Worm (Caenorhabditis elegans) whole organism, L4 larva: Measurements from ENCODE around the gene nlp-76.

Experiments used
- D1046.2 ChIP-seq: fragments of 200-800 bp; sonication (Bioruptor generic); IDR thresholded peaks from 2 replicates; pipeline ENCODE4 v1.3.6; 2022; ENCODE audit warnings: missing genetic modification characterization, missing compliant biosample characterization
- F10B5.3 ChIP-seq: sonication (generic microtip); optimal IDR thresholded peaks from 2 replicates; lab custom pipeline; 2016; ENCODE audit warnings: mild to moderate bottlenecking, missing genetic modification characterization, missing compliant biosample characterization
- F37D6.2 ChIP-seq: sonication (generic microtip); optimal IDR thresholded peaks from 2 replicates; lab custom pipeline; 2016; ENCODE audit warnings: mild to moderate bottlenecking, missing genetic modification characterization, missing compliant biosample characterization
- F49E8.2 ChIP-seq: sonication (generic microtip); optimal IDR thresholded peaks from 2 replicates; lab custom pipeline; 2016; ENCODE audit warnings: missing compliant biosample characterization, mild to moderate bottlenecking, missing genetic modification characterization, borderline replicate concordance
- R02D3.7 ChIP-seq: fragments of 150-350 bp; sonication (generic microtip); optimal IDR thresholded peaks from 3 replicates; lab custom pipeline; 2014; ENCODE audit warnings: missing biosample characterization, missing genetic modification characterization
- T20F7.1 ChIP-seq: fragments of 200-800 bp; sonication (Bioruptor generic); optimal IDR thresholded peaks from 2 replicates; lab custom pipeline; 2018; ENCODE audit warnings: mild to moderate bottlenecking, missing genetic modification characterization, missing compliant biosample characterization
- Y5F2A.4 ChIP-seq: fragments of 200-800 bp; sonication (Bioruptor generic); optimal IDR thresholded peaks from 2 replicates; lab custom pipeline; 2018; ENCODE audit warnings: mild to moderate bottlenecking, missing genetic modification characterization, missing compliant biosample characterization
- ZK546.5 ChIP-seq, 2 experiments: sonication (generic microtip); optimal IDR thresholded peaks; 2 replicates each; lab custom pipeline; 2017; ENCODE audit warnings: missing biosample characterization in 2 of 2, missing genetic modification characterization in 2 of 2
- aly-2 ChIP-seq: sonication (generic microtip); optimal IDR thresholded peaks from 2 replicates; lab custom pipeline; 2018; ENCODE audit warnings: missing biosample characterization, missing genetic modification characterization
- ama-1 ChIP-seq: fragments of 150-350 bp; optimal IDR thresholded peaks from 2 replicates; lab custom pipeline; 2014; ENCODE audit warnings: inconsistent platforms, mixed read lengths
- ceh-20 ChIP-seq: fragments of 200-800 bp; sonication (Bioruptor generic); IDR thresholded peaks from 2 replicates; pipeline ENCODE4 v1.3.6; 2022; ENCODE audit warnings: missing genetic modification reagents, missing genetic modification characterization, missing compliant biosample characterization
- ceh-28 ChIP-seq: fragments of 150-350 bp; optimal IDR thresholded peaks from 2 replicates; lab custom pipeline; 2014; ENCODE audit warnings: missing biosample characterization, missing genetic modification reagents, missing genetic modification characterization
- ceh-32 ChIP-seq: sonication (generic microtip); optimal IDR thresholded peaks from 2 replicates; lab custom pipeline; 2016; ENCODE audit warnings: mild to moderate bottlenecking, missing genetic modification characterization, missing compliant biosample characterization; ENCODE audit not compliant: poor library complexity
- ces-1 ChIP-seq: fragments of 150-350 bp; sonication (generic microtip); optimal IDR thresholded peaks from 4 replicates; lab custom pipeline; 2014; ENCODE audit warnings: missing biosample characterization, missing genetic modification reagents, missing genetic modification characterization
- daf-8 ChIP-seq: fragments of 200-800 bp; sonication (Bioruptor generic); IDR thresholded peaks from 2 replicates; pipeline ENCODE4 v1.3.6; 2022; ENCODE audit warnings: missing genetic modification characterization, missing compliant biosample characterization
- dmd-6 ChIP-seq: fragments of 200-800 bp; sonication (Bioruptor generic); IDR thresholded peaks from 2 replicates; pipeline ENCODE4 v1.3.6; 2022; ENCODE audit warnings: missing genetic modification reagents, missing genetic modification characterization, missing compliant biosample characterization
- egl-43 ChIP-seq: fragments of 200-800 bp; sonication (Bioruptor generic); IDR thresholded peaks from 2 replicates; pipeline ENCODE4 v1.3.6; 2022; ENCODE audit warnings: missing genetic modification reagents, missing genetic modification characterization, missing compliant biosample characterization
- fkh-10 ChIP-seq: fragments of 150-350 bp; optimal IDR thresholded peaks from 2 replicates; lab custom pipeline; 2014; ENCODE audit warnings: missing biosample characterization, missing genetic modification reagents, missing genetic modification characterization
- gei-8 ChIP-seq: fragments of 200-800 bp; sonication (Bioruptor generic); optimal IDR thresholded peaks from 2 replicates; lab custom pipeline; 2018; ENCODE audit warnings: mild to moderate bottlenecking, missing genetic modification characterization, missing compliant biosample characterization
- hif-1 ChIP-seq, 2 experiments: sonication (generic microtip); optimal IDR thresholded peaks; 2 replicates each; lab custom pipeline; 2016 to 2017; ENCODE audit warnings: missing compliant biosample characterization in 2 of 2, missing genetic modification characterization in 2 of 2, missing genetic modification reagents in 2 of 2, missing genotype in 2 of 2, mild to moderate bottlenecking in 1 of 2
- hlh-11 ChIP-seq: fragments of 200-800 bp; sonication (Bioruptor generic); optimal IDR thresholded peaks from 2 replicates; lab custom pipeline; 2018; ENCODE audit warnings: mild to moderate bottlenecking, missing genetic modification characterization, missing compliant biosample characterization
- jun-1 ChIP-seq: fragments of 150-350 bp; optimal IDR thresholded peaks from 2 replicates; lab custom pipeline; 2014; ENCODE audit warnings: missing biosample characterization, missing genetic modification reagents, missing genetic modification characterization
- lim-7 ChIP-seq: fragments of 200-800 bp; sonication (Bioruptor generic); IDR thresholded peaks from 2 replicates; pipeline ENCODE4 v1.3.6; 2022; ENCODE audit warnings: missing genetic modification characterization, missing compliant biosample characterization
- lin-13 ChIP-seq: fragments of 150-350 bp; optimal IDR thresholded peaks from 2 replicates; lab custom pipeline; 2014; ENCODE audit warnings: missing biosample characterization, missing genetic modification reagents, missing genetic modification characterization
- lin-15B ChIP-seq: fragments of 150-350 bp; sonication (generic microtip); optimal IDR thresholded peaks from 3 replicates; lab custom pipeline; 2014; ENCODE audit warnings: missing biosample characterization, missing genetic modification characterization
- lin-29 ChIP-seq: fragments of 200-800 bp; sonication (Bioruptor generic); IDR thresholded peaks from 2 replicates; pipeline ENCODE4 v1.3.6; 2022; ENCODE audit warnings: missing genetic modification reagents, missing genetic modification characterization, missing compliant biosample characterization
- lin-38 ChIP-seq: fragments of 200-800 bp; sonication (Bioruptor generic); IDR thresholded peaks from 2 replicates; pipeline ENCODE4 v1.3.6; 2022; ENCODE audit warnings: missing genetic modification reagents, missing genetic modification characterization, missing compliant biosample characterization
- lir-3 ChIP-seq: sonication (generic microtip); optimal IDR thresholded peaks from 2 replicates; lab custom pipeline; 2016; ENCODE audit warnings: mild to moderate bottlenecking, missing genetic modification characterization, missing compliant biosample characterization
- madf-9 ChIP-seq: fragments of 200-800 bp; sonication (Bioruptor generic); conservative IDR thresholded peaks from 2 replicates; pipeline ENCODE4 v1.3.6; 2022; ENCODE audit warnings: missing genetic modification reagents, missing genetic modification characterization, missing compliant biosample characterization
- mdl-1 ChIP-seq, 2 experiments: fragments of 150-350 bp in 1 of 2; sonication (generic microtip) in 1 of 2; optimal IDR thresholded peaks; 2 replicates each; lab custom pipeline; 2014 to 2017; ENCODE audit warnings: missing biosample characterization in 2 of 2, missing genetic modification characterization in 2 of 2
- mxl-2 ChIP-seq: fragments of 200-800 bp; sonication (Bioruptor generic); conservative IDR thresholded peaks from 2 replicates; pipeline ENCODE4 v1.3.6; 2022; ENCODE audit warnings: missing genetic modification reagents, missing genetic modification characterization, missing compliant biosample characterization
- mxl-3 ChIP-seq: fragments of 200-800 bp; sonication (Bioruptor generic); optimal IDR thresholded peaks from 2 replicates; lab custom pipeline; 2018; ENCODE audit warnings: mild to moderate bottlenecking, missing genetic modification characterization, missing compliant biosample characterization
- nhr-10 ChIP-seq: fragments of 150-350 bp; optimal IDR thresholded peaks from 2 replicates; lab custom pipeline; 2014; ENCODE audit warnings: missing biosample characterization, missing genetic modification characterization
- nhr-102 ChIP-seq: sonication (generic microtip); optimal IDR thresholded peaks from 2 replicates; lab custom pipeline; 2016; ENCODE audit warnings: mild to moderate bottlenecking, missing genetic modification characterization, moderate library complexity, missing compliant biosample characterization
- nhr-11 ChIP-seq: fragments of 150-350 bp; optimal IDR thresholded peaks from 2 replicates; lab custom pipeline; 2014; ENCODE audit warnings: missing biosample characterization, missing genetic modification characterization
- nhr-25 ChIP-seq: sonication (generic microtip); optimal IDR thresholded peaks from 2 replicates; lab custom pipeline; 2017; ENCODE audit warnings: missing genetic modification characterization, mild to moderate bottlenecking, missing compliant biosample characterization, antibody characterized with exemption, moderate library complexity, borderline replicate concordance; ENCODE audit not compliant: insufficient read depth
- nhr-41 ChIP-seq: fragments of 200-800 bp; sonication (Bioruptor generic); IDR thresholded peaks from 2 replicates; pipeline ENCODE4 v1.3.6; 2022; ENCODE audit warnings: missing genetic modification reagents, missing genetic modification characterization, missing compliant biosample characterization
- nhr-48 ChIP-seq: sonication (generic microtip); optimal IDR thresholded peaks from 2 replicates; lab custom pipeline; 2016; ENCODE audit warnings: mild to moderate bottlenecking, missing genetic modification characterization, missing compliant biosample characterization
- nhr-6 ChIP-seq: fragments of 150-350 bp; optimal IDR thresholded peaks from 2 replicates; lab custom pipeline; 2014; ENCODE audit warnings: missing biosample characterization, missing genetic modification characterization
- nhr-76 ChIP-seq: fragments of 150-350 bp; optimal IDR thresholded peaks from 2 replicates; lab custom pipeline; 2014; ENCODE audit warnings: missing biosample characterization, missing genetic modification characterization
- pha-4 ChIP-seq, 2 experiments: fragments of 150-350 bp in 1 of 2; fragments of 200-800 bp in 1 of 2; sonication (Bioruptor generic) in 1 of 2; IDR thresholded peaks in 1 of 2; optimal IDR thresholded peaks in 1 of 2; 2 replicates each; pipeline versions ENCODE4 v1.3.6 to Lab custom; 2014 to 2022; ENCODE audit warnings: missing genetic modification characterization in 2 of 2, missing genetic modification reagents in 2 of 2, missing biosample characterization in 1 of 2, missing compliant biosample characterization in 1 of 2
- pqm-1 ChIP-seq: sonication (generic microtip); optimal IDR thresholded peaks from 2 replicates; lab custom pipeline; 2017; ENCODE audit warnings: missing biosample characterization, missing genetic modification characterization
- saeg-2 ChIP-seq: fragments of 200-800 bp; sonication (Bioruptor generic); IDR thresholded peaks from 2 replicates; pipeline ENCODE4 v1.3.6; 2022; ENCODE audit warnings: missing genetic modification reagents, missing genetic modification characterization, missing compliant biosample characterization
- sdz-12 ChIP-seq: fragments of 200-800 bp; sonication (Bioruptor generic); optimal IDR thresholded peaks from 2 replicates; lab custom pipeline; 2018; ENCODE audit warnings: mild to moderate bottlenecking, missing genetic modification characterization, missing compliant biosample characterization
- set-16 ChIP-seq: fragments of 200-800 bp; sonication (Bioruptor generic); IDR thresholded peaks from 2 replicates; pipeline ENCODE4 v1.3.6; 2022; ENCODE audit warnings: missing genetic modification reagents, missing genetic modification characterization, missing compliant biosample characterization
- skn-1 ChIP-seq: fragments of 150-350 bp; optimal IDR thresholded peaks from 2 replicates; lab custom pipeline; 2014; ENCODE audit warnings: missing biosample characterization, missing genetic modification characterization
- snpc-4 ChIP-seq: fragments of 150-350 bp; optimal IDR thresholded peaks from 2 replicates; lab custom pipeline; 2014; ENCODE audit warnings: missing biosample characterization, missing genetic modification characterization
- spr-3 ChIP-seq: fragments of 200-800 bp; sonication (Bioruptor generic); optimal IDR thresholded peaks from 2 replicates; lab custom pipeline; 2018; ENCODE audit warnings: mild to moderate bottlenecking, missing genetic modification characterization, missing compliant biosample characterization
- zag-1 ChIP-seq: fragments of 150-350 bp; optimal IDR thresholded peaks from 2 replicates; lab custom pipeline; 2014; ENCODE audit warnings: missing biosample characterization, missing genetic modification characterization
- zip-11 ChIP-seq: fragments of 200-800 bp; sonication (Bioruptor generic); IDR thresholded peaks from 2 replicates; pipeline ENCODE4 v1.3.6; 2022; ENCODE audit warnings: missing genetic modification characterization, missing compliant biosample characterization
- ztf-7 ChIP-seq: fragments of 150-350 bp; optimal IDR thresholded peaks from 2 replicates; lab custom pipeline; 2014; ENCODE audit warnings: missing biosample characterization, missing genetic modification characterization

nlp-76 gene

DNA sequence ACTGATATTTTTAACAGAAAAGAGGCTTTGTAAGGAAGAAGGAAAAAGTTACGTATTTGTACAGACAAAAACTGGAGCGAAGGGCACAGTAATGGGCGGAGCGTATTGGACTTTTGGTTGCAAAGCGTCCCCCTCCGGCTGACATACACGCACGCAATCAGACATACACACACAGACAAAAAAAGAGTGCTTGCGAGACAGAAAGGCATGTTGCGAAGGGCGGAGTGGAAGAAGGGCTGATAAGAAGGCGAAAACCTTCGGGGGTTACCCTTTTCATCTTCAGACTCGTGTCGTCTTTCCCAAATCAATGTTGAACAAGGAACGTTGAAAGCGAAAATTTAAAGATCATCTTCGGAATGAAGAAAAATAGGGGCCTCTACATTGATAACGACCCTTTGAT is 33.1 kb downstream of the nlp-76 start:
- TF ChIP-seq saeg-2 (GFP tag; lab: Robert Waterston, UW), result 0 out of 2 replicates have a peak, but pooled peaks have one; percentile 37
- no peak for TF ChIP-seq ztf-7 (tag; lab: Kevin White, UChicago)
- 0 out of 2 replicates have a peak, but pooled peaks have one; percentile 23 for TF ChIP-seq nhr-41 (GFP tag; lab: Robert Waterston, UW)
- TF ChIP-seq nhr-25 (tag; lab: Kevin White, UChicago), result peak; percentile 37
- TF ChIP-seq lin-13 (GFP tag; lab: Kevin White, UChicago), result peak; percentile 30
- peak; percentile 61; the same call in 1 of the 2 replicates for TF ChIP-seq mxl-2
- TF ChIP-seq skn-1 (tag; lab: Kevin White, UChicago), result no peak
- TF ChIP-seq nhr-10, result peak; percentile 24
- peak; percentile 89 for TF ChIP-seq dmd-6 (GFP tag; lab: Robert Waterston, UW)
- no peak for TF ChIP-seq fkh-10 (GFP tag; lab: Kevin White, UChicago)
- TF ChIP-seq gei-8 (GFP tag; lab: Kevin White, UChicago), result no peak
- no peak for TF ChIP-seq nhr-11 (tag; lab: Kevin White, UChicago)
- TF ChIP-seq nhr-6, result peak; percentile 16
- TF ChIP-seq ZK546.5 (tag; optimal IDR thresholded peaks at IDR 0.05; lab: Kevin White, UChicago), result no peak
- peak; percentile 88 for TF ChIP-seq mxl-3 (GFP tag; lab: Kevin White, UChicago)
- no peak for TF ChIP-seq pha-4 (GFP tag; IDR thresholded peaks at IDR 0.05; lab: Robert Waterston, UW)
- TF ChIP-seq pha-4 (tag; optimal IDR thresholded peaks at IDR 0.05; lab: Kevin White, UChicago), result no peak
- TF ChIP-seq ceh-28, result no peak
- no peak for TF ChIP-seq set-16
- TF ChIP-seq spr-3, result no peak
- no peak for TF ChIP-seq F49E8.2 (tag; lab: Kevin White, UChicago)
- peak; percentile 85 for TF ChIP-seq nhr-48 (tag; lab: Kevin White, UChicago)
- TF ChIP-seq snpc-4 (tag; lab: Kevin White, UChicago), result no peak
- no peak for TF ChIP-seq lir-3 (tag; lab: Kevin White, UChicago)
- no peak for TF ChIP-seq D1046.2
- TF ChIP-seq nhr-102 (tag; lab: Kevin White, UChicago), result peak; percentile 35
- TF ChIP-seq ceh-32 (tag; lab: Kevin White, UChicago), result no peak
- TF ChIP-seq lin-38 (GFP tag; lab: Robert Waterston, UW), result no peak; the same call in 1 of the 2 replicates
- 0 out of 2 replicates have a peak, but pooled peaks have one; percentile 17 for TF ChIP-seq egl-43 (GFP tag; lab: Robert Waterston, UW)
- no peak for TF ChIP-seq nhr-76 (tag; lab: Kevin White, UChicago)
- TF ChIP-seq aly-2, result no peak
- TF ChIP-seq lim-7 (GFP tag; lab: Robert Waterston, UW), result no peak
- TF ChIP-seq mdl-1 (tag; optimal IDR thresholded peaks at IDR 0.05; lab: Kevin White, UChicago), result peak; percentile 80 to 92
- no peak for TF ChIP-seq F37D6.2 (tag; lab: Kevin White, UChicago)
- peak; percentile 36; the same call in 1 of the 2 replicates for TF ChIP-seq ceh-20 (GFP tag; lab: Robert Waterston, UW)
- TF ChIP-seq T20F7.1 (GFP tag; lab: Kevin White, UChicago), result no peak
- peak; percentile 92 for TF ChIP-seq hlh-11 (tag; lab: Kevin White, UChicago)
- no peak for TF ChIP-seq pqm-1
- no peak for TF ChIP-seq zag-1 (tag; lab: Kevin White, UChicago)
- no peak for TF ChIP-seq ces-1
- TF ChIP-seq R02D3.7 (tag; lab: Kevin White, UChicago), result no peak
- TF ChIP-seq zip-11 (GFP tag; lab: Robert Waterston, UW), result no peak
- no peak for TF ChIP-seq lin-29
- TF ChIP-seq hif-1 (tag; optimal IDR thresholded peaks at IDR 0.05; lab: Kevin White, UChicago), result peak in 1 of 2 experiments; percentile 9
- TF ChIP-seq lin-15B, result no peak
- TF ChIP-seq daf-8 (GFP tag; lab: Robert Waterston, UW), result no peak
- TF ChIP-seq ama-1 (lab: Kevin White, UChicago), result no peak
- TF ChIP-seq jun-1 (tag; lab: Kevin White, UChicago), result peak; percentile 20
- no peak for TF ChIP-seq sdz-12 (GFP tag; lab: Kevin White, UChicago)
- TF ChIP-seq Y5F2A.4, result no peak
- 0 out of 2 replicates have a peak, but pooled peaks have one; percentile 32 for TF ChIP-seq madf-9
- no peak for TF ChIP-seq F10B5.3 (tag; lab: Kevin White, UChicago)
